Fruit fly (Drosophila melanogaster) whole organism, embryonic: ENCODE data around the gene CG33107.

Experiments
- Abd-B ChIP-seq: fragments of 200-800 bp; sonication (Bioruptor generic); optimal IDR thresholded peaks from 2 replicates; lab custom pipeline; 2018; ENCODE audit warnings: missing biosample characterization, mild to moderate bottlenecking, missing genetic modification characterization, moderate library complexity
- Ada2b ChIP-seq: fragments of 200-800 bp; sonication (Bioruptor generic); IDR thresholded peaks from 2 replicates; pipeline ENCODE4 v1.3.6; 2022; ENCODE audit warnings: missing biosample characterization, missing genetic modification characterization
- Adf1 ChIP-seq: fragments of 200-800 bp; sonication (Bioruptor generic); IDR thresholded peaks from 2 replicates; pipeline ENCODE4 v1.3.6; 2022; ENCODE audit warnings: missing biosample characterization, missing genetic modification characterization
- Blimp-1 ChIP-seq: fragments of 200-800 bp; sonication (Bioruptor generic); optimal IDR thresholded peaks from 3 replicates; lab custom pipeline; 2018; ENCODE audit warnings: missing biosample characterization, missing genetic modification characterization, mild to moderate bottlenecking, moderate library complexity, missing genetic modification reagents
- Bteb2 ChIP-seq: fragments of 200-800 bp; sonication (Bioruptor generic); optimal IDR thresholded peaks from 2 replicates; lab custom pipeline; 2016; ENCODE audit warnings: missing biosample characterization, missing genetic modification characterization
- CG10431 ChIP-seq: fragments of 200-800 bp; sonication (Bioruptor generic); optimal IDR thresholded peaks from 3 replicates; lab custom pipeline; 2018; ENCODE audit warnings: missing biosample characterization, mild to moderate bottlenecking, missing genetic modification characterization
- CG11695 ChIP-seq: fragments of 200-800 bp; sonication (Bioruptor generic); IDR thresholded peaks from 3 replicates; pipeline ENCODE4 v1.3.6; 2022; ENCODE audit warnings: missing biosample characterization, missing genetic modification characterization
- CG12155 ChIP-seq: fragments of 200-800 bp; sonication (Bioruptor generic); optimal IDR thresholded peaks from 3 replicates; lab custom pipeline; 2016; ENCODE audit warnings: missing biosample characterization, missing genetic modification characterization
- CG12299 ChIP-seq: fragments of 200-800 bp; sonication (Bioruptor generic); optimal IDR thresholded peaks from 2 replicates; lab custom pipeline; 2018; ENCODE audit warnings: missing biosample characterization, mild to moderate bottlenecking, missing genetic modification characterization
- CG14860 ChIP-seq: fragments of 200-800 bp; sonication (Bioruptor generic); IDR thresholded peaks from 3 replicates; pipeline ENCODE4 v1.3.6; 2022; ENCODE audit warnings: missing biosample characterization, missing genetic modification characterization; ENCODE audit not compliant: partially characterized antibody
- CG1529 ChIP-seq: fragments of 200-800 bp; sonication (Bioruptor generic); optimal IDR thresholded peaks from 3 replicates; lab custom pipeline; 2018; ENCODE audit warnings: missing biosample characterization, missing genetic modification characterization
- CG1603 ChIP-seq: fragments of 200-800 bp; sonication (Bioruptor generic); optimal IDR thresholded peaks from 2 replicates; lab custom pipeline; 2019; ENCODE audit warnings: missing biosample characterization, mild to moderate bottlenecking, missing genetic modification characterization, moderate library complexity
- CG1792 ChIP-seq: fragments of 200-800 bp; sonication (Bioruptor generic); optimal IDR thresholded peaks from 2 replicates; lab custom pipeline; 2016; ENCODE audit warnings: missing biosample characterization, missing genetic modification characterization
- CG2129 ChIP-seq: fragments of 200-800 bp; sonication (Bioruptor generic); IDR thresholded peaks from 2 replicates; pipeline ENCODE4 v1.3.6; 2022; ENCODE audit warnings: missing biosample characterization, missing genetic modification characterization; ENCODE audit not compliant: partially characterized antibody
- CG2202 ChIP-seq: fragments of 200-800 bp; sonication (Bioruptor generic); optimal IDR thresholded peaks from 2 replicates; lab custom pipeline; 2018; ENCODE audit warnings: missing biosample characterization, mild to moderate bottlenecking, missing genetic modification characterization
- CG4707 ChIP-seq: fragments of 200-800 bp; sonication (Bioruptor generic); optimal IDR thresholded peaks from 2 replicates; lab custom pipeline; 2018; ENCODE audit warnings: missing biosample characterization, mild to moderate bottlenecking, missing genetic modification characterization, moderate library complexity
- CG5180 ChIP-seq: fragments of 200-800 bp; sonication (Bioruptor generic); optimal IDR thresholded peaks from 3 replicates; lab custom pipeline; 2017; ENCODE audit warnings: missing biosample characterization, missing genetic modification characterization, mild to moderate bottlenecking, moderate library complexity, missing genetic modification reagents
- CG6689 ChIP-seq: fragments of 200-800 bp; sonication (Bioruptor generic); IDR thresholded peaks from 2 replicates; pipeline ENCODE4 v1.3.6; 2022; ENCODE audit warnings: missing biosample characterization, missing genetic modification characterization
- CG6791 ChIP-seq: fragments of 200-800 bp; sonication (Bioruptor generic); IDR thresholded peaks from 3 replicates; pipeline ENCODE4 v1.3.6; 2022; ENCODE audit warnings: missing biosample characterization, missing genetic modification characterization; ENCODE audit not compliant: partially characterized antibody
- CG7839 ChIP-seq: fragments of 200-800 bp; sonication (Bioruptor generic); optimal IDR thresholded peaks from 3 replicates; lab custom pipeline; 2018; ENCODE audit warnings: missing biosample characterization, mild to moderate bottlenecking, missing genetic modification characterization, moderate library complexity
- CG8924 ChIP-seq: fragments of 200-800 bp; optimal IDR thresholded peaks from 3 replicates; lab custom pipeline; 2019; ENCODE audit warnings: missing biosample characterization, mild to moderate bottlenecking, missing genetic modification characterization, moderate library complexity
- CG9215 ChIP-seq: fragments of 200-800 bp; sonication (Bioruptor generic); IDR thresholded peaks from 2 replicates; pipeline ENCODE4 v1.3.6; 2022; ENCODE audit warnings: missing biosample characterization, missing genetic modification characterization
- Chrac-16 ChIP-seq: fragments of 200-800 bp; sonication (Bioruptor generic); optimal IDR thresholded peaks from 3 replicates; lab custom pipeline; 2016; ENCODE audit warnings: missing biosample characterization, missing genetic modification characterization
- D19A ChIP-seq: fragments of 200-800 bp; optimal IDR thresholded peaks from 3 replicates; lab custom pipeline; 2019; ENCODE audit warnings: missing biosample characterization, mild to moderate bottlenecking, missing genetic modification characterization, moderate library complexity
- Dip2 ChIP-seq: fragments of 200-800 bp; sonication (Bioruptor generic); IDR thresholded peaks from 2 replicates; pipeline ENCODE4 v1.3.6; 2022; ENCODE audit warnings: missing biosample characterization, missing genetic modification characterization
- HmgZ ChIP-seq: fragments of 200-800 bp; sonication (Bioruptor generic); optimal IDR thresholded peaks from 2 replicates; lab custom pipeline; 2018; ENCODE audit warnings: missing biosample characterization, mild to moderate bottlenecking, missing genetic modification characterization
- Kr ChIP-seq: fragments of 200-800 bp; sonication (Bioruptor generic); optimal IDR thresholded peaks from 2 replicates; lab custom pipeline; 2017; ENCODE audit warnings: missing biosample characterization, mild to moderate bottlenecking, missing genetic modification characterization
- Max ChIP-seq: fragments of 200-800 bp; sonication (Bioruptor generic); optimal IDR thresholded peaks from 2 replicates; lab custom pipeline; 2016; ENCODE audit warnings: missing biosample characterization, mild to moderate bottlenecking, missing genetic modification characterization
- NC2α ChIP-seq: fragments of 200-800 bp; sonication (Bioruptor generic); optimal IDR thresholded peaks from 2 replicates; lab custom pipeline; 2016; ENCODE audit warnings: missing biosample characterization, missing genetic modification characterization
- NFAT ChIP-seq: fragments of 200-800 bp; sonication (Bioruptor generic); IDR thresholded peaks from 2 replicates; pipeline ENCODE4 v1.3.6; 2022; ENCODE audit warnings: missing biosample characterization, missing genetic modification characterization
- NK7.1 ChIP-seq: fragments of 200-800 bp; sonication (Bioruptor generic); optimal IDR thresholded peaks from 3 replicates; lab custom pipeline; 2016; ENCODE audit warnings: missing biosample characterization, missing genetic modification characterization
- Nf-YB ChIP-seq: fragments of 200-800 bp; sonication (Bioruptor generic); optimal IDR thresholded peaks from 3 replicates; lab custom pipeline; 2019; ENCODE audit warnings: missing biosample characterization, mild to moderate bottlenecking, missing genetic modification characterization, moderate library complexity
- Side ChIP-seq: fragments of 200-800 bp; sonication (Bioruptor generic); optimal IDR thresholded peaks from 2 replicates; lab custom pipeline; 2016; ENCODE audit warnings: missing biosample characterization, missing genetic modification characterization
- Six4 ChIP-seq: fragments of 200-800 bp; sonication (Bioruptor generic); optimal IDR thresholded peaks from 2 replicates; lab custom pipeline; 2016; ENCODE audit warnings: missing biosample characterization, missing genetic modification characterization
- Spps ChIP-seq: fragments of 200-800 bp; sonication (Bioruptor generic); optimal IDR thresholded peaks from 2 replicates; lab custom pipeline; 2018; ENCODE audit warnings: missing biosample characterization, mild to moderate bottlenecking, missing genetic modification characterization
- TFAM ChIP-seq: fragments of 200-800 bp; sonication (Bioruptor generic); optimal IDR thresholded peaks from 2 replicates; lab custom pipeline; 2017; ENCODE audit warnings: missing biosample characterization, missing genetic modification characterization, inconsistent platforms
- az2 ChIP-seq: fragments of 200-800 bp; sonication (Bioruptor generic); optimal IDR thresholded peaks from 3 replicates; lab custom pipeline; 2016; ENCODE audit warnings: missing biosample characterization, missing genetic modification characterization
- cas ChIP-seq: fragments of 200-800 bp; sonication (Bioruptor generic); IDR thresholded peaks from 2 replicates; pipeline ENCODE4 v1.3.6; 2022; ENCODE audit warnings: missing biosample characterization, missing genetic modification characterization
- chif ChIP-seq, 2 experiments: fragments of 200-800 bp; sonication (Bioruptor generic); optimal IDR thresholded peaks; 3 replicates each; lab custom pipeline; 2016; ENCODE audit warnings: missing biosample characterization in 2 of 2, missing genetic modification characterization in 2 of 2
- croc ChIP-seq: fragments of 200-800 bp; sonication (Bioruptor generic); conservative IDR thresholded peaks from 3 replicates; pipeline ENCODE4 v1.3.6; 2022; ENCODE audit warnings: missing biosample characterization, missing genetic modification characterization
- dimm ChIP-seq: fragments of 200-800 bp; sonication (Bioruptor generic); IDR thresholded peaks from 2 replicates; pipeline ENCODE4 v1.3.6; 2022; ENCODE audit warnings: missing biosample characterization, missing genetic modification characterization
- dm ChIP-seq: fragments of 200-800 bp; sonication (Bioruptor generic); optimal IDR thresholded peaks from 3 replicates; lab custom pipeline; 2016; ENCODE audit warnings: missing biosample characterization, missing genetic modification characterization
- dmrt11E ChIP-seq: fragments of 200-800 bp; sonication (Bioruptor generic); optimal IDR thresholded peaks from 3 replicates; lab custom pipeline; 2018; ENCODE audit warnings: missing biosample characterization, mild to moderate bottlenecking, missing genetic modification characterization, moderate library complexity
- gsb ChIP-seq: fragments of 200-800 bp; sonication (Bioruptor generic); IDR thresholded peaks from 2 replicates; pipeline ENCODE4 v1.3.6; 2022; ENCODE audit warnings: missing biosample characterization, missing genetic modification characterization
- hbn ChIP-seq: fragments of 200-800 bp; sonication (Bioruptor generic); IDR thresholded peaks from 2 replicates; pipeline ENCODE4 v1.3.6; 2022; ENCODE audit warnings: missing biosample characterization, missing genetic modification characterization; ENCODE audit not compliant: partially characterized antibody
- jigr1 ChIP-seq: fragments of 200-800 bp; sonication (Bioruptor generic); IDR thresholded peaks from 3 replicates; pipeline ENCODE4 v1.3.6; 2022; ENCODE audit warnings: missing biosample characterization, missing genetic modification characterization
- nom ChIP-seq: fragments of 200-800 bp; sonication (Bioruptor generic); optimal IDR thresholded peaks from 2 replicates; lab custom pipeline; 2017; ENCODE audit warnings: missing biosample characterization, missing genetic modification characterization, mild to moderate bottlenecking, moderate library complexity, missing genetic modification reagents
- org-1 ChIP-seq: fragments of 200-800 bp; sonication (Bioruptor generic); optimal IDR thresholded peaks from 2 replicates; lab custom pipeline; 2017; ENCODE audit warnings: missing biosample characterization, missing genetic modification characterization
- phol ChIP-seq: fragments of 200-800 bp; sonication (Bioruptor generic); optimal IDR thresholded peaks from 3 replicates; lab custom pipeline; 2018; ENCODE audit warnings: missing biosample characterization, mild to moderate bottlenecking, missing genetic modification characterization, moderate library complexity
- ro ChIP-seq: fragments of 200-800 bp; sonication (Bioruptor generic); IDR thresholded peaks from 2 replicates; pipeline ENCODE4 v1.3.6; 2022; ENCODE audit warnings: missing biosample characterization, missing genetic modification characterization
- shn ChIP-seq: fragments of 200-800 bp; sonication (Bioruptor generic); optimal IDR thresholded peaks from 3 replicates; lab custom pipeline; 2016; ENCODE audit warnings: missing biosample characterization, missing genetic modification characterization
- z ChIP-seq: fragments of 200-800 bp; sonication (Bioruptor generic); IDR thresholded peaks from 3 replicates; pipeline ENCODE4 v1.3.6; 2022; ENCODE audit warnings: missing biosample characterization, missing genetic modification characterization

CG33107 gene

dm6 chr3R:22631156-22631555, 46.6 kb upstream of the CG33107 start (continued):
- TF ChIP-seq chif (GFP tag; optimal IDR thresholded peaks at IDR 0.05; lab: Kevin White, UChicago), result no peak
- TF ChIP-seq CG2129 (GFP tag; lab: Robert Waterston, UW), result no peak
- peak; percentile 29 for TF ChIP-seq org-1 (GFP tag; lab: Kevin White, UChicago)
- no peak for TF ChIP-seq CG7839 (tag; lab: Kevin White, UChicago)
- no peak for TF ChIP-seq nom (GFP tag; lab: Kevin White, UChicago)
- TF ChIP-seq dm (GFP tag; lab: Kevin White, UChicago), result no peak
- TF ChIP-seq CG6791 (GFP tag; lab: Robert Waterston, UW), result no peak
- TF ChIP-seq CG12155 (GFP tag; lab: Kevin White, UChicago), result no peak
- TF ChIP-seq Max, result no peak
- TF ChIP-seq dmrt11E (tag; lab: Kevin White, UChicago), result no peak
- no peak for TF ChIP-seq Six4
- TF ChIP-seq D19A (tag; lab: Kevin White, UChicago), result peak; percentile 26
- TF ChIP-seq CG9215 (GFP tag; lab: Robert Waterston, UW), result no peak
- no peak for TF ChIP-seq dimm
- no peak for TF ChIP-seq NC2α (GFP tag; lab: Kevin White, UChicago)
- no peak for TF ChIP-seq z
- TF ChIP-seq Kr (GFP tag; lab: Kevin White, UChicago), result no peak
- peak; percentile 35 for TF ChIP-seq CG4707 (GFP tag; lab: Kevin White, UChicago)
- no peak for TF ChIP-seq az2 (GFP tag; lab: Kevin White, UChicago)
- no peak for TF ChIP-seq Nf-YB (GFP tag; lab: Kevin White, UChicago)
- TF ChIP-seq CG1529 (GFP tag; lab: Kevin White, UChicago), result peak; percentile 19
- no peak for TF ChIP-seq CG1603 (tag; lab: Kevin White, UChicago)
- TF ChIP-seq Blimp-1, result no peak
- TF ChIP-seq Ada2b (GFP tag; lab: Robert Waterston, UW), result no peak
- TF ChIP-seq Dip2, result no peak
- peak; percentile 5 for TF ChIP-seq CG8924
- TF ChIP-seq TFAM (GFP tag; lab: Kevin White, UChicago), result no peak
- no peak for TF ChIP-seq Bteb2 (GFP tag; lab: Kevin White, UChicago)
- TF ChIP-seq hbn, result no peak
- TF ChIP-seq CG10431 (GFP tag; lab: Kevin White, UChicago), result no peak
- no peak for TF ChIP-seq CG2202 (tag; lab: Kevin White, UChicago)
- peak; percentile 32 for TF ChIP-seq HmgZ
- TF ChIP-seq CG11695 (GFP tag; lab: Robert Waterston, UW), result no peak
- TF ChIP-seq CG6689 (GFP tag; lab: Robert Waterston, UW), result no peak
- TF ChIP-seq Side, result no peak
- no peak for TF ChIP-seq Adf1 (GFP tag; lab: Robert Waterston, UW)
- TF ChIP-seq CG12299 (tag; lab: Kevin White, UChicago), result no peak
- no peak for TF ChIP-seq Spps (tag; lab: Kevin White, UChicago)
- no peak for TF ChIP-seq Abd-B
- no peak for TF ChIP-seq ro (GFP tag; lab: Robert Waterston, UW)
- TF ChIP-seq croc (GFP tag; lab: Robert Waterston, UW), result no peak
- TF ChIP-seq phol (tag; lab: Kevin White, UChicago), result no peak
- TF ChIP-seq CG1792, result no peak
- no peak for TF ChIP-seq shn
- TF ChIP-seq Chrac-16, result no peak
- no peak for TF ChIP-seq jigr1 (GFP tag; lab: Robert Waterston, UW)
- TF ChIP-seq gsb (GFP tag; lab: Robert Waterston, UW), result no peak
- TF ChIP-seq NK7.1 (GFP tag; lab: Kevin White, UChicago), result no peak
- no peak for TF ChIP-seq cas
- TF ChIP-seq CG14860 (GFP tag; lab: Robert Waterston, UW), result no peak
- TF ChIP-seq NFAT, result no peak
- peak; percentile 5 for TF ChIP-seq CG5180
